Worm (Caenorhabditis elegans) whole organism, late embryonic: ENCODE measurements around the gene K01D12.8.

Experiments
- lin-11 ChIP-seq: fragments of 200-800 bp; sonication (Bioruptor generic); optimal IDR thresholded peaks from 2 replicates; lab custom pipeline; 2018; ENCODE audit warnings: mild to moderate bottlenecking, missing genetic modification characterization, missing compliant biosample characterization
- pag-3 ChIP-seq: sonication (generic microtip); optimal IDR thresholded peaks from 2 replicates; lab custom pipeline; 2016; ENCODE audit warnings: missing compliant biosample characterization, missing genetic modification characterization, borderline replicate concordance

DNA sequence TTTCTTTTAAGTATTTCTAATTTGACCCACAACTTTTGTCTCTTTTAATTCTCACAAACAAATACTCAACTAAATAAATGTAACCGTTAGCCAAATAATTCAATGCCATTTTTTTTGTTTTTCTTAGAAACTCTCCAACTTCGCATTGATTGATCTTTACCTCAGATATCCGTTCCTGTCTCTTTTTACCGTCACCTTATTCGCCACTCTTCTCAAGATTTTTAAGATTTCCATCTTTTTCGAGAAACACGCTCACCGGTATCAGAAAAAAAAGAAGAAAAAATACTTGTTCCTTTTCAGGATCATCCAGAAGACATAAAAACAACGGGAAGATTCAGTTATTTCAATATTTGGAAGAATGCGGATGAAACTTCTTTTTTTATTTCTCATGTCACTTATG lies 44.1 kb upstream of the K01D12.8 start, which contains the start of gene F23H12.5:
- TF ChIP-seq lin-11 (tag; lab: Kevin White, UChicago) (no peak), pag-3 (tag; lab: Kevin White, UChicago) (no peak)
